Worm (Caenorhabditis elegans) whole organism, L1 larva: ENCODE measurements around the gene mxl-3.
A peak's percentile ranks its signal among the peaks of the same experiment; 100 is the strongest.

Source experiments
- ceh-82 ChIP-seq, 3 experiments: fragments of 150-350 bp in 1 of 3; sonication (generic microtip) in 2 of 3; optimal IDR thresholded peaks; 2 replicates each; lab custom pipeline; 2014 to 2017; ENCODE audit warnings: missing biosample characterization in 3 of 3, missing genetic modification characterization in 3 of 3
- dpl-1 ChIP-seq, 3 experiments: fragments of 150-350 bp in 2 of 3; sonication (generic microtip) in 1 of 3; optimal IDR thresholded peaks; 2 replicates each; lab custom pipeline; 2014 to 2017; ENCODE audit warnings: missing biosample characterization in 3 of 3, missing genetic modification characterization in 3 of 3, missing genetic modification reagents in 3 of 3
- efl-1 ChIP-seq, 4 experiments: fragments of 150-350 bp; optimal IDR thresholded peaks in 3 of 4; peaks in 1 of 4; 1 replicate in 1 of 4; 2 replicates in 3 of 4; lab custom pipeline; 2014; ENCODE audit warnings: missing biosample characterization in 2 of 4, missing genetic modification characterization in 2 of 4, missing genetic modification reagents in 2 of 4
- jun-1 ChIP-seq: fragments of 150-350 bp; optimal IDR thresholded peaks from 2 replicates; lab custom pipeline; 2014; ENCODE audit warnings: missing biosample characterization, missing genetic modification reagents, missing genetic modification characterization
- lin-39 ChIP-seq: fragments of 150-350 bp; optimal IDR thresholded peaks from 2 replicates; lab custom pipeline; 2014; ENCODE audit warnings: missing biosample characterization, missing genetic modification reagents, missing genetic modification characterization
- lir-3 ChIP-seq: sonication (generic microtip); optimal IDR thresholded peaks from 2 replicates; lab custom pipeline; 2016; ENCODE audit warnings: mild to moderate bottlenecking, missing genetic modification characterization, moderate library complexity, missing compliant biosample characterization; ENCODE audit not compliant: poor library complexity
- lsy-2 ChIP-seq, 2 experiments: fragments of 150-350 bp; optimal IDR thresholded peaks; 2 replicates each; lab custom pipeline; 2014; ENCODE audit warnings: missing biosample characterization in 2 of 2, missing genetic modification characterization in 2 of 2
- nhr-20 ChIP-seq: sonication (generic microtip); optimal IDR thresholded peaks from 2 replicates; lab custom pipeline; 2016; ENCODE audit warnings: mild to moderate bottlenecking, missing genetic modification characterization, missing compliant biosample characterization
- nhr-85 ChIP-seq: sonication (generic microtip); peaks from one replicate; lab custom pipeline; 2016; ENCODE audit warnings: missing genetic modification characterization, inconsistent platforms, missing compliant biosample characterization
- pag-3 ChIP-seq: sonication (generic microtip); optimal IDR thresholded peaks from 2 replicates; lab custom pipeline; 2017; ENCODE audit warnings: missing genetic modification characterization, mild to moderate bottlenecking, missing compliant biosample characterization, antibody characterized with exemption, borderline replicate concordance; ENCODE audit not compliant: insufficient read depth
- swsn-7 ChIP-seq: sonication (generic microtip); optimal IDR thresholded peaks from 2 replicates; lab custom pipeline; 2016; ENCODE audit warnings: missing genetic modification characterization, missing compliant biosample characterization
- unc-30 ChIP-seq: sonication (generic microtip); optimal IDR thresholded peaks from 2 replicates; lab custom pipeline; 2017; ENCODE audit warnings: missing biosample characterization, missing genetic modification characterization
- unc-62 ChIP-seq: fragments of 150-350 bp; optimal IDR thresholded peaks from 2 replicates; lab custom pipeline; 2014; ENCODE audit warnings: missing biosample characterization, missing genetic modification reagents, missing genetic modification characterization
- ztf-11 ChIP-seq, 2 experiments: sonication (generic microtip); optimal IDR thresholded peaks; 2 replicates each; lab custom pipeline; 2016 to 2017; ENCODE audit warnings: missing genetic modification characterization in 2 of 2, missing biosample characterization in 1 of 2, missing compliant biosample characterization in 1 of 2

- TF ChIP-seq ztf-11 (tag; optimal IDR thresholded peaks at IDR 0.05; lab: Kevin White, UChicago) (no peak), dpl-1 (GFP tag; optimal IDR thresholded peaks at IDR 0.05; lab: Kevin White, UChicago) (no peak), swsn-7 (tag; lab: Kevin White, UChicago) (no peak), lin-39 (tag; lab: Kevin White, UChicago) (no peak), efl-1 (optimal IDR thresholded peaks at IDR 0.05; lab: Kevin White, UChicago) (no peak), efl-1 (GFP tag; optimal IDR thresholded peaks at IDR 0.05 in 1 of 2; lab: Kevin White, UChicago) (no peak), nhr-20 (tag; lab: Kevin White, UChicago) (peak; percentile 26), pag-3 (tag; lab: Kevin White, UChicago) (no peak), jun-1 (tag; lab: Kevin White, UChicago) (no peak), unc-30 (no peak), nhr-85 (tag; lab: Kevin White, UChicago) (peak; percentile 68), ceh-82 (tag; optimal IDR thresholded peaks at IDR 0.05; lab: Kevin White, UChicago) (no peak), lsy-2 (tag; optimal IDR thresholded peaks at IDR 0.05; lab: Kevin White, UChicago) (no peak), lir-3 (no peak), unc-62 (GFP tag; lab: Kevin White, UChicago) (no peak)
Measured at ce11 chrX:13322886-13323285, 27.7 kb downstream of the mxl-3 start, which contains the start of gene F46G10.2.
